Fruit fly (Drosophila melanogaster) whole organism, prepupa: ENCODE results near the gene Lsp1gamma.

Experiments
- CG11294 ChIP-seq: fragments of 200-800 bp; sonication (Bioruptor generic); IDR thresholded peaks from 2 replicates; pipeline ENCODE4 v1.3.6; 2022; ENCODE audit warnings: missing biosample characterization, missing genetic modification characterization
- CG32006 ChIP-seq: fragments of 200-800 bp; sonication (Bioruptor generic); optimal IDR thresholded peaks from 3 replicates; lab custom pipeline; 2017; ENCODE audit warnings: missing biosample characterization, mild to moderate bottlenecking, missing genetic modification characterization
- CG6854 ChIP-seq: fragments of 200-800 bp; sonication (Bioruptor generic); optimal IDR thresholded peaks from 2 replicates; lab custom pipeline; 2017; ENCODE audit warnings: missing biosample characterization, mild to moderate bottlenecking, missing genetic modification characterization
- Hr38 ChIP-seq: sonication (Bioruptor generic); optimal IDR thresholded peaks from 2 replicates; lab custom pipeline; 2016; ENCODE audit warnings: missing biosample characterization, missing genetic modification characterization
- OdsH ChIP-seq: fragments of 200-800 bp; sonication (Bioruptor generic); optimal IDR thresholded peaks from 3 replicates; lab custom pipeline; 2016; ENCODE audit warnings: missing biosample characterization, missing genetic modification characterization
- dac ChIP-seq: fragments of 200-800 bp; sonication (Bioruptor generic); optimal IDR thresholded peaks from 2 replicates; lab custom pipeline; 2017; ENCODE audit warnings: missing biosample characterization, mild to moderate bottlenecking, missing genetic modification characterization
- pdm3 ChIP-seq: fragments of 200-800 bp; sonication (Bioruptor generic); optimal IDR thresholded peaks from 3 replicates; lab custom pipeline; 2016; ENCODE audit warnings: missing biosample characterization, missing genetic modification characterization

DNA sequence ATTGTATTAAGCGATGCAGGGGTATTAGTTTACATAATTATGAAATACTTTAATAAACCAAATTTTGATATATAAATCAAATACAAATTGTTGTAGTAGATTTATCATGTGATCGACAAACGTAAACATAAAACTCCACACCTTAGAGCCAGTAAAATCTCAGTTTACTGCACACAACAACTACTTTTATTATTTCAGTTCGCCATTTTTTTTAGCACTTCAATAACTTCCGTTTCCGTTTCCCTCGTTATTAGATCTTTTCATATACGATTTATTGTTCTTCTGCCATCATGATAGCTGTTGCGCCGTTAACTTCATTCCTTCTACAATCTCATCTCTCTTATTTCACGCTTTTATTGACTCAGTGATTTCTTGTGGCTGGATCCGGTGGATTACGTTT lies 9.0 kb downstream of the Lsp1gamma start, which contains the start of gene CG13405:
- TF ChIP-seq dac (no peak), OdsH (GFP tag; lab: Kevin White, UChicago) (no peak), CG6854 (no peak), CG32006 (GFP tag; lab: Kevin White, UChicago) (no peak), Hr38 (GFP tag; lab: Kevin White, UChicago) (no peak), pdm3 (GFP tag; lab: Kevin White, UChicago) (no peak), CG11294 (GFP tag; lab: Robert Waterston, UW) (no peak)
